Fruit fly (Drosophila melanogaster) whole organism, embryonic: ENCODE data around the gene CG8326.

Experiments
- Ada2b ChIP-seq: fragments of 200-800 bp; sonication (Bioruptor generic); IDR thresholded peaks from 2 replicates; pipeline ENCODE4 v1.3.6; 2022; ENCODE audit warnings: missing biosample characterization, missing genetic modification characterization
- B-H1 ChIP-seq: fragments of 200-800 bp; sonication (Bioruptor generic); IDR thresholded peaks from 3 replicates; pipeline ENCODE4 v1.3.6; 2022; ENCODE audit warnings: missing biosample characterization, missing genetic modification characterization
- BEAF-32 ChIP-seq: fragments of 200-800 bp; sonication (Bioruptor generic); optimal IDR thresholded peaks from 3 replicates; lab custom pipeline; 2017; ENCODE audit warnings: missing biosample characterization, missing genetic modification characterization, mild to moderate bottlenecking, moderate library complexity, missing genetic modification reagents
- Bgb ChIP-seq: fragments of 200-800 bp; sonication (Bioruptor generic); IDR thresholded peaks from 2 replicates; pipeline ENCODE4 v1.3.6; 2022; ENCODE audit warnings: missing biosample characterization, missing genetic modification characterization; ENCODE audit not compliant: partially characterized antibody
- Bteb2 ChIP-seq: fragments of 200-800 bp; sonication (Bioruptor generic); optimal IDR thresholded peaks from 2 replicates; lab custom pipeline; 2016; ENCODE audit warnings: missing biosample characterization, missing genetic modification characterization
- CG10209 ChIP-seq: fragments of 200-800 bp; sonication (Bioruptor generic); optimal IDR thresholded peaks from 3 replicates; lab custom pipeline; 2017; ENCODE audit warnings: missing biosample characterization, mild to moderate bottlenecking, missing genetic modification characterization, missing genetic modification reagents
- CG10366 ChIP-seq: fragments of 200-800 bp; sonication (Bioruptor generic); IDR thresholded peaks from 2 replicates; pipeline ENCODE4 v1.3.6; 2022; ENCODE audit warnings: missing biosample characterization, missing genetic modification characterization
- CG11695 ChIP-seq: fragments of 200-800 bp; sonication (Bioruptor generic); IDR thresholded peaks from 3 replicates; pipeline ENCODE4 v1.3.6; 2022; ENCODE audit warnings: missing biosample characterization, missing genetic modification characterization
- CG14965 ChIP-seq: fragments of 200-800 bp; sonication (Bioruptor generic); optimal IDR thresholded peaks from 2 replicates; lab custom pipeline; 2016; ENCODE audit warnings: missing biosample characterization, missing genetic modification characterization, borderline replicate concordance
- CG15514 ChIP-seq: fragments of 200-800 bp; sonication (Bioruptor generic); optimal IDR thresholded peaks from 3 replicates; lab custom pipeline; 2017; ENCODE audit warnings: missing biosample characterization, missing genetic modification characterization, mild to moderate bottlenecking, moderate library complexity, missing genetic modification reagents
- CG3281 ChIP-seq: fragments of 200-800 bp; sonication (Bioruptor generic); optimal IDR thresholded peaks from 3 replicates; lab custom pipeline; 2017; ENCODE audit warnings: missing biosample characterization, mild to moderate bottlenecking, missing genetic modification characterization
- CG6689 ChIP-seq: fragments of 200-800 bp; sonication (Bioruptor generic); IDR thresholded peaks from 2 replicates; pipeline ENCODE4 v1.3.6; 2022; ENCODE audit warnings: missing biosample characterization, missing genetic modification characterization
- CG8089 ChIP-seq: fragments of 200-800 bp; sonication (Bioruptor generic); optimal IDR thresholded peaks from 3 replicates; lab custom pipeline; 2016; ENCODE audit warnings: missing biosample characterization, missing genetic modification characterization
- CG8290 ChIP-seq, 3 experiments: fragments of 200-800 bp; sonication (Bioruptor generic); optimal IDR thresholded peaks; 2 replicates each; lab custom pipeline; 2016 to 2019; ENCODE audit warnings: missing biosample characterization in 3 of 3, missing genetic modification characterization in 3 of 3, mild to moderate bottlenecking in 2 of 3, moderate library complexity in 1 of 3
- CG8359 ChIP-seq: fragments of 200-800 bp; sonication (Bioruptor generic); optimal IDR thresholded peaks from 2 replicates; lab custom pipeline; 2017; ENCODE audit warnings: missing biosample characterization, mild to moderate bottlenecking, missing genetic modification characterization, borderline replicate concordance
- CG8765 ChIP-seq: fragments of 200-800 bp; sonication (Bioruptor generic); IDR thresholded peaks from 2 replicates; pipeline ENCODE4 v1.3.6; 2022; ENCODE audit warnings: missing biosample characterization, missing genetic modification characterization
- Dek ChIP-seq: fragments of 200-800 bp; sonication (Bioruptor generic); optimal IDR thresholded peaks from 3 replicates; lab custom pipeline; 2019; ENCODE audit warnings: missing biosample characterization, mild to moderate bottlenecking, missing genetic modification characterization, moderate library complexity
- Dip3 ChIP-seq: fragments of 200-800 bp; sonication (Bioruptor generic); optimal IDR thresholded peaks from 3 replicates; lab custom pipeline; 2016; ENCODE audit warnings: missing biosample characterization, missing genetic modification characterization
- GATAe ChIP-seq: fragments of 200-800 bp; sonication (Bioruptor generic); conservative IDR thresholded peaks from 2 replicates; pipeline ENCODE4 v1.3.6; 2022; ENCODE audit warnings: missing biosample characterization, missing genetic modification characterization
- HHEX ChIP-seq: fragments of 200-800 bp; sonication (Bioruptor generic); optimal IDR thresholded peaks from 3 replicates; lab custom pipeline; 2017; ENCODE audit warnings: missing biosample characterization, mild to moderate bottlenecking, missing genetic modification characterization, missing genetic modification reagents
- HLHmδ ChIP-seq: fragments of 200-800 bp; sonication (Bioruptor generic); optimal IDR thresholded peaks from 2 replicates; lab custom pipeline; 2018; ENCODE audit warnings: missing biosample characterization, mild to moderate bottlenecking, missing genetic modification characterization, moderate library complexity
- Hr78 ChIP-seq, 2 experiments: fragments of 200-800 bp in 1 of 2; fragments of >200 bp in 1 of 2; sonication (Bioruptor generic) in 1 of 2; optimal IDR thresholded peaks; 2 replicates each; lab custom pipeline; 2017 to 2019; ENCODE audit warnings: missing biosample characterization in 2 of 2, missing genetic modification characterization in 2 of 2, mild to moderate bottlenecking in 1 of 2, moderate library complexity in 1 of 2
- Lhr ChIP-seq: fragments of 200-800 bp; sonication (Bioruptor generic); optimal IDR thresholded peaks from 3 replicates; lab custom pipeline; 2017; ENCODE audit warnings: mild to moderate bottlenecking, missing biosample characterization, missing genetic modification reagents, missing genetic modification characterization
- Max ChIP-seq: fragments of 200-800 bp; sonication (Bioruptor generic); optimal IDR thresholded peaks from 2 replicates; lab custom pipeline; 2016; ENCODE audit warnings: missing biosample characterization, mild to moderate bottlenecking, missing genetic modification characterization
- Meics ChIP-seq: fragments of 200-800 bp; sonication (Bioruptor generic); optimal IDR thresholded peaks from 2 replicates; lab custom pipeline; 2017; ENCODE audit warnings: missing biosample characterization, mild to moderate bottlenecking, missing genetic modification characterization
- Mrtf ChIP-seq: fragments of 200-800 bp; sonication (Bioruptor generic); IDR thresholded peaks from 3 replicates; pipeline ENCODE4 v1.3.6; 2022; ENCODE audit warnings: missing biosample characterization, missing genetic modification characterization
- NC2α ChIP-seq: fragments of 200-800 bp; sonication (Bioruptor generic); optimal IDR thresholded peaks from 2 replicates; lab custom pipeline; 2016; ENCODE audit warnings: missing biosample characterization, missing genetic modification characterization
- Poxn ChIP-seq: fragments of 200-800 bp; sonication (Bioruptor generic); IDR thresholded peaks from 2 replicates; pipeline ENCODE4 v1.3.6; 2022; ENCODE audit warnings: missing biosample characterization, missing genetic modification characterization
- Rfx ChIP-seq: fragments of 200-800 bp; sonication (Bioruptor generic); IDR thresholded peaks from 2 replicates; pipeline ENCODE4 v1.3.6; 2022; ENCODE audit warnings: missing biosample characterization, missing genetic modification characterization
- Rx ChIP-seq: fragments of 200-800 bp; sonication (Bioruptor generic); IDR thresholded peaks from 2 replicates; pipeline ENCODE4 v1.3.6; 2022; ENCODE audit warnings: missing biosample characterization, missing genetic modification characterization
- YL-1 ChIP-seq: fragments of 200-800 bp; sonication (Bioruptor generic); optimal IDR thresholded peaks from 3 replicates; lab custom pipeline; 2017; ENCODE audit warnings: missing biosample characterization, mild to moderate bottlenecking, missing genetic modification characterization
- abd-A ChIP-seq: fragments of 200-800 bp; sonication (Bioruptor generic); optimal IDR thresholded peaks from 3 replicates; lab custom pipeline; 2019; ENCODE audit warnings: missing biosample characterization, mild to moderate bottlenecking, missing genetic modification characterization, moderate library complexity
- ash1 ChIP-seq: fragments of 200-800 bp; sonication (Bioruptor generic); optimal IDR thresholded peaks from 2 replicates; lab custom pipeline; 2018; ENCODE audit warnings: missing biosample characterization, mild to moderate bottlenecking, missing genetic modification characterization
- bab2 ChIP-seq: fragments of 200-800 bp; sonication (Bioruptor generic); optimal IDR thresholded peaks from 2 replicates; lab custom pipeline; 2016; ENCODE audit warnings: missing biosample characterization, missing genetic modification characterization
- bbx ChIP-seq: fragments of 200-800 bp; sonication (Bioruptor generic); IDR thresholded peaks from 2 replicates; pipeline ENCODE4 v1.3.6; 2022; ENCODE audit warnings: missing biosample characterization, missing genetic modification characterization; ENCODE audit not compliant: partially characterized antibody
- cwo ChIP-seq: fragments of 200-800 bp; sonication (Bioruptor generic); optimal IDR thresholded peaks from 3 replicates; lab custom pipeline; 2017; ENCODE audit warnings: missing biosample characterization, missing genetic modification characterization, mild to moderate bottlenecking, moderate library complexity, missing genetic modification reagents
- dan ChIP-seq: fragments of 200-800 bp; sonication (Bioruptor generic); IDR thresholded peaks from 2 replicates; pipeline ENCODE4 v1.3.6; 2022; ENCODE audit warnings: missing biosample characterization, missing genetic modification characterization
- dmrt99B ChIP-seq: fragments of 200-800 bp; sonication (Bioruptor generic); optimal IDR thresholded peaks from 2 replicates; lab custom pipeline; 2018; ENCODE audit warnings: missing biosample characterization, mild to moderate bottlenecking, missing genetic modification characterization, moderate library complexity
- fru ChIP-seq: fragments of >200 bp; optimal IDR thresholded peaks from 2 replicates; lab custom pipeline; 2017
- gsb-n ChIP-seq: fragments of 200-800 bp; sonication (Bioruptor generic); optimal IDR thresholded peaks from 3 replicates; lab custom pipeline; 2018; ENCODE audit warnings: missing biosample characterization, mild to moderate bottlenecking, missing genetic modification characterization
- ken ChIP-seq: fragments of 200-800 bp; sonication (Bioruptor generic); IDR thresholded peaks from 3 replicates; pipeline ENCODE4 v1.3.6; 2022; ENCODE audit warnings: missing biosample characterization, missing genetic modification characterization
- lab ChIP-seq: fragments of 200-800 bp; sonication (Bioruptor generic); optimal IDR thresholded peaks from 3 replicates; lab custom pipeline; 2017; ENCODE audit warnings: missing biosample characterization, missing genetic modification characterization, mild to moderate bottlenecking, moderate library complexity, missing genetic modification reagents
- lola ChIP-seq, 3 experiments: fragments of >200 bp in 2 of 3; fragments of 200-800 bp in 1 of 3; sonication (Bioruptor generic) in 1 of 3; optimal IDR thresholded peaks; 2 replicates each; lab custom pipeline; 2017 to 2019; ENCODE audit warnings: missing biosample characterization in 3 of 3, missing genetic modification characterization in 3 of 3, mild to moderate bottlenecking in 1 of 3, moderate library complexity in 1 of 3
- odd ChIP-seq: fragments of 200-800 bp; sonication (Bioruptor generic); optimal IDR thresholded peaks from 2 replicates; lab custom pipeline; 2017; ENCODE audit warnings: missing biosample characterization, mild to moderate bottlenecking, missing genetic modification characterization
- sisA ChIP-seq: fragments of 200-800 bp; sonication (Bioruptor generic); IDR thresholded peaks from 2 replicates; pipeline ENCODE4 v1.3.6; 2022; ENCODE audit warnings: missing biosample characterization, missing genetic modification characterization
- slou ChIP-seq: fragments of 200-800 bp; sonication (Bioruptor generic); optimal IDR thresholded peaks from 3 replicates; lab custom pipeline; 2016; ENCODE audit warnings: missing biosample characterization, missing genetic modification characterization
- sna ChIP-seq: fragments of 200-800 bp; sonication (Bioruptor generic); IDR thresholded peaks from 2 replicates; pipeline ENCODE4 v1.3.6; 2022; ENCODE audit warnings: missing biosample characterization, missing genetic modification characterization; ENCODE audit not compliant: partially characterized antibody
- stc ChIP-seq: fragments of 200-800 bp; sonication (Bioruptor generic); IDR thresholded peaks from 2 replicates; pipeline ENCODE4 v1.3.6; 2022; ENCODE audit warnings: missing biosample characterization, missing genetic modification characterization
- zfh1 ChIP-seq: fragments of 200-800 bp; sonication (Bioruptor generic); IDR thresholded peaks from 3 replicates; pipeline ENCODE4 v1.3.6; 2022; ENCODE audit warnings: missing biosample characterization, missing genetic modification characterization

The CG8326 gene

dm6 chrX:17599330-17599729 is 30.0 kb downstream of the CG8326 start, which contains the start of gene X11L (continued):
- TF ChIP-seq HLHmδ = no peak
- TF ChIP-seq Dip3 (GFP tag; lab: Kevin White, UChicago) = peak; percentile 74
- no peak for TF ChIP-seq NC2α (GFP tag; lab: Kevin White, UChicago)
- TF ChIP-seq CG10366 = peak; percentile 63
- peak; percentile 30 for TF ChIP-seq CG3281 (GFP tag; lab: Kevin White, UChicago)
- TF ChIP-seq Max (GFP tag; lab: Kevin White, UChicago) = peak; percentile 34
- no peak for TF ChIP-seq lab (GFP tag; lab: Kevin White, UChicago)
- TF ChIP-seq sisA (GFP tag; lab: Robert Waterston, UW) = peak; percentile 73
- TF ChIP-seq dmrt99B (tag; lab: Kevin White, UChicago) = no peak
- no peak for TF ChIP-seq Hr78 (GFP tag; optimal IDR thresholded peaks at IDR 0.05; lab: Kevin White, UChicago)
- TF ChIP-seq Meics (GFP tag; lab: Kevin White, UChicago) = peak; percentile 66
- peak; percentile 36 for TF ChIP-seq Lhr (GFP tag; lab: Kevin White, UChicago)
- TF ChIP-seq CG11695 = peak; percentile 16; the same call in 1 of the 3 replicates
- no peak for TF ChIP-seq abd-A (tag; lab: Kevin White, UChicago)
- peak; percentile 29 for TF ChIP-seq slou (GFP tag; lab: Kevin White, UChicago)
- TF ChIP-seq dan (GFP tag; lab: Robert Waterston, UW) = no peak
- no peak for TF ChIP-seq CG8359 (GFP tag; lab: Kevin White, UChicago)
- TF ChIP-seq bab2 (GFP tag; lab: Kevin White, UChicago) = peak; percentile 80
- TF ChIP-seq CG8089 (GFP tag; lab: Kevin White, UChicago) = peak; percentile 58
- TF ChIP-seq CG14965 (GFP tag; lab: Kevin White, UChicago) = no peak
- peak; percentile 84 for TF ChIP-seq Rfx (GFP tag; lab: Robert Waterston, UW)
- peak; percentile 54 for TF ChIP-seq CG6689 (GFP tag; lab: Robert Waterston, UW)
- peak; percentile 88 for TF ChIP-seq BEAF-32 (GFP tag; lab: Kevin White, UChicago)
- peak; percentile 78 for TF ChIP-seq CG15514 (GFP tag; lab: Kevin White, UChicago)
- TF ChIP-seq cwo (GFP tag; lab: Kevin White, UChicago) = peak; percentile 31
- TF ChIP-seq Bteb2 (GFP tag; lab: Kevin White, UChicago) = peak; percentile 55
- no peak for TF ChIP-seq Dek
- no peak for TF ChIP-seq Poxn (GFP tag; lab: Robert Waterston, UW)
- TF ChIP-seq Rx (GFP tag; lab: Robert Waterston, UW) = peak; percentile 59; the same call in 1 of the 2 replicates
- TF ChIP-seq Ada2b (GFP tag; lab: Robert Waterston, UW) = peak; percentile 28; the same call in 1 of the 2 replicates
- peak; percentile 70 for TF ChIP-seq YL-1
- TF ChIP-seq odd (GFP tag; lab: Kevin White, UChicago) = no peak
- TF ChIP-seq Bgb = peak; percentile 94
- TF ChIP-seq B-H1 (GFP tag; lab: Robert Waterston, UW) = peak; percentile 27; the same call in 2 of the 3 replicates
- TF ChIP-seq fru (lab: Kevin White, UChicago) = no peak
- TF ChIP-seq Mrtf = peak; percentile 53; the same call in 1 of the 3 replicates
- peak; percentile 61 for TF ChIP-seq CG8765 (GFP tag; lab: Robert Waterston, UW)
- TF ChIP-seq CG8290 (GFP tag; optimal IDR thresholded peaks at IDR 0.05; lab: Kevin White, UChicago) = peak; percentile 54
- peak; percentile 11 to 90 for TF ChIP-seq CG8290 (tag; optimal IDR thresholded peaks at IDR 0.05; lab: Kevin White, UChicago)
- TF ChIP-seq GATAe (GFP tag; lab: Robert Waterston, UW) = no peak
- peak; percentile 83 for TF ChIP-seq sna (GFP tag; lab: Robert Waterston, UW)
- no peak for TF ChIP-seq ash1 (GFP tag; lab: Kevin White, UChicago)
- peak; percentile 55 for TF ChIP-seq CG10209 (GFP tag; lab: Kevin White, UChicago)
- TF ChIP-seq zfh1 (GFP tag; lab: Robert Waterston, UW) = peak; percentile 77; the same call in 2 of the 3 replicates
- peak; percentile 79; the same call in 2 of the 3 replicates for TF ChIP-seq ken (GFP tag; lab: Robert Waterston, UW)
- peak in 1 of 3 experiments; percentile 27 for TF ChIP-seq lola (GFP tag; optimal IDR thresholded peaks at IDR 0.05; lab: Kevin White, UChicago)
- TF ChIP-seq gsb-n (tag; lab: Kevin White, UChicago) = no peak
- peak; percentile 89 for TF ChIP-seq bbx
- peak; percentile 66 for TF ChIP-seq HHEX (GFP tag; lab: Kevin White, UChicago)
- 0 out of 2 replicates have a peak, but pooled peaks have one; percentile 15 for TF ChIP-seq stc (GFP tag; lab: Robert Waterston, UW)
